Fruit fly (Drosophila melanogaster) whole organism, embryonic: ENCODE results near the gene CAH16.

ENCODE experiments used
- Atf6 ChIP-seq: fragments of 200-800 bp; sonication (Bioruptor generic); IDR thresholded peaks from 2 replicates; pipeline ENCODE4 v1.3.6; 2022; ENCODE audit warnings: missing biosample characterization, missing genetic modification characterization
- Bteb2 ChIP-seq: fragments of 200-800 bp; sonication (Bioruptor generic); optimal IDR thresholded peaks from 2 replicates; lab custom pipeline; 2016; ENCODE audit warnings: missing biosample characterization, missing genetic modification characterization
- CG10431 ChIP-seq: fragments of 200-800 bp; sonication (Bioruptor generic); optimal IDR thresholded peaks from 3 replicates; lab custom pipeline; 2018; ENCODE audit warnings: missing biosample characterization, mild to moderate bottlenecking, missing genetic modification characterization
- CG10462 ChIP-seq: fragments of 200-800 bp; sonication (Bioruptor generic); optimal IDR thresholded peaks from 2 replicates; lab custom pipeline; 2016; ENCODE audit warnings: missing biosample characterization, missing genetic modification characterization
- CG10565 ChIP-seq: fragments of 200-800 bp; sonication (Bioruptor generic); optimal IDR thresholded peaks from 3 replicates; lab custom pipeline; 2016; ENCODE audit warnings: missing biosample characterization, mild to moderate bottlenecking, missing genetic modification characterization
- CG11247 ChIP-seq: fragments of 200-800 bp; sonication (Bioruptor generic); IDR thresholded peaks from 2 replicates; pipeline ENCODE4 v1.3.6; 2022; ENCODE audit warnings: missing biosample characterization, missing genetic modification characterization
- CG13894 ChIP-seq: fragments of 200-800 bp; sonication (Bioruptor generic); optimal IDR thresholded peaks from 3 replicates; lab custom pipeline; 2018; ENCODE audit warnings: missing biosample characterization, mild to moderate bottlenecking, missing genetic modification characterization, moderate library complexity
- CG1647 ChIP-seq: fragments of 200-800 bp; sonication (Bioruptor generic); optimal IDR thresholded peaks from 3 replicates; lab custom pipeline; 2016; ENCODE audit warnings: missing biosample characterization, missing genetic modification characterization
- CG17186 ChIP-seq: fragments of 200-800 bp; sonication (Bioruptor generic); optimal IDR thresholded peaks from 3 replicates; lab custom pipeline; 2017; ENCODE audit warnings: missing biosample characterization, missing genetic modification reagents, missing genetic modification characterization
- CG17361 ChIP-seq: fragments of 200-800 bp; sonication (Bioruptor generic); IDR thresholded peaks from 3 replicates; pipeline ENCODE4 v1.3.6; 2022; ENCODE audit warnings: missing biosample characterization, missing genetic modification characterization
- CG18619 ChIP-seq: fragments of 200-800 bp; sonication (Bioruptor generic); optimal IDR thresholded peaks from 3 replicates; lab custom pipeline; 2017; ENCODE audit warnings: missing biosample characterization, mild to moderate bottlenecking, missing genetic modification characterization
- CG3065 ChIP-seq: fragments of 200-800 bp; sonication (Bioruptor generic); optimal IDR thresholded peaks from 2 replicates; lab custom pipeline; 2016; ENCODE audit warnings: missing biosample characterization, missing genetic modification characterization
- CG32772 ChIP-seq: fragments of 200-800 bp; sonication (Bioruptor generic); IDR thresholded peaks from 2 replicates; pipeline ENCODE4 v1.3.6; 2022; ENCODE audit warnings: missing biosample characterization, missing genetic modification characterization
- CG34376 ChIP-seq: fragments of 200-800 bp; sonication (Bioruptor generic); optimal IDR thresholded peaks from 2 replicates; lab custom pipeline; 2018; ENCODE audit warnings: missing biosample characterization, mild to moderate bottlenecking, missing genetic modification characterization
- CG4854 ChIP-seq: fragments of 200-800 bp; sonication (Bioruptor generic); optimal IDR thresholded peaks from 2 replicates; lab custom pipeline; 2016; ENCODE audit warnings: missing biosample characterization, missing genetic modification characterization, inconsistent platforms
- CG5180 ChIP-seq: fragments of 200-800 bp; sonication (Bioruptor generic); optimal IDR thresholded peaks from 3 replicates; lab custom pipeline; 2017; ENCODE audit warnings: missing biosample characterization, missing genetic modification characterization, mild to moderate bottlenecking, moderate library complexity, missing genetic modification reagents
- CG6272 ChIP-seq: fragments of 200-800 bp; sonication (Bioruptor generic); IDR thresholded peaks from 2 replicates; pipeline ENCODE4 v1.3.6; 2022; ENCODE audit warnings: missing biosample characterization, missing genetic modification characterization
- CG7839 ChIP-seq: fragments of 200-800 bp; sonication (Bioruptor generic); optimal IDR thresholded peaks from 3 replicates; lab custom pipeline; 2018; ENCODE audit warnings: missing biosample characterization, mild to moderate bottlenecking, missing genetic modification characterization, moderate library complexity
- CG8944 ChIP-seq: fragments of 200-800 bp; sonication (Bioruptor generic); optimal IDR thresholded peaks from 3 replicates; lab custom pipeline; 2016; ENCODE audit warnings: missing biosample characterization, missing genetic modification characterization
- CG9609 ChIP-seq: fragments of 200-800 bp; sonication (Bioruptor generic); optimal IDR thresholded peaks from 3 replicates; lab custom pipeline; 2016; ENCODE audit warnings: missing biosample characterization, missing genetic modification characterization
- CG9727 ChIP-seq: fragments of 200-800 bp; sonication (Bioruptor generic); optimal IDR thresholded peaks from 3 replicates; lab custom pipeline; 2017; ENCODE audit warnings: missing biosample characterization, mild to moderate bottlenecking, missing genetic modification characterization
- D19A ChIP-seq: fragments of 200-800 bp; optimal IDR thresholded peaks from 3 replicates; lab custom pipeline; 2019; ENCODE audit warnings: missing biosample characterization, mild to moderate bottlenecking, missing genetic modification characterization, moderate library complexity
- Dek ChIP-seq: fragments of 200-800 bp; sonication (Bioruptor generic); optimal IDR thresholded peaks from 3 replicates; lab custom pipeline; 2019; ENCODE audit warnings: missing biosample characterization, mild to moderate bottlenecking, missing genetic modification characterization, moderate library complexity
- H15 ChIP-seq: fragments of 200-800 bp; sonication (Bioruptor generic); IDR thresholded peaks from 3 replicates; pipeline ENCODE4 v1.3.6; 2022; ENCODE audit warnings: missing biosample characterization, missing genetic modification characterization
- Hsf ChIP-seq: fragments of 200-800 bp; sonication (Bioruptor generic); optimal IDR thresholded peaks from 3 replicates; lab custom pipeline; 2016; ENCODE audit warnings: missing biosample characterization, missing genetic modification characterization
- Lhr ChIP-seq: fragments of 200-800 bp; sonication (Bioruptor generic); optimal IDR thresholded peaks from 3 replicates; lab custom pipeline; 2017; ENCODE audit warnings: mild to moderate bottlenecking, missing biosample characterization, missing genetic modification reagents, missing genetic modification characterization
- Lim3 ChIP-seq: fragments of 200-800 bp; sonication (Bioruptor generic); IDR thresholded peaks from 2 replicates; pipeline ENCODE4 v1.3.6; 2022; ENCODE audit warnings: missing biosample characterization, missing genetic modification characterization
- MESR4 ChIP-seq: fragments of 200-800 bp; sonication (Bioruptor generic); optimal IDR thresholded peaks from 2 replicates; lab custom pipeline; 2018; ENCODE audit warnings: missing biosample characterization, mild to moderate bottlenecking, missing genetic modification characterization, moderate library complexity
- MTF-1 ChIP-seq: fragments of 200-800 bp; sonication (Bioruptor generic); optimal IDR thresholded peaks from 2 replicates; lab custom pipeline; 2018; ENCODE audit warnings: missing biosample characterization, mild to moderate bottlenecking, missing genetic modification characterization, borderline replicate concordance
- Myb ChIP-seq: fragments of 200-800 bp; sonication (Bioruptor generic); optimal IDR thresholded peaks from 2 replicates; lab custom pipeline; 2016; ENCODE audit warnings: missing biosample characterization, missing genetic modification characterization
- NC2β ChIP-seq: fragments of 200-800 bp; sonication (Bioruptor generic); optimal IDR thresholded peaks from 2 replicates; lab custom pipeline; 2016; ENCODE audit warnings: missing biosample characterization, missing genetic modification characterization
- Pdp1 ChIP-seq, 2 experiments: fragments of 200-800 bp; sonication (Bioruptor generic); optimal IDR thresholded peaks; 3 replicates each; lab custom pipeline; 2016; ENCODE audit warnings: missing biosample characterization in 2 of 2, missing genetic modification characterization in 2 of 2, mild to moderate bottlenecking in 1 of 2, moderate library complexity in 1 of 2
- Scr ChIP-seq: fragments of 200-800 bp; sonication (Bioruptor generic); IDR thresholded peaks from 2 replicates; pipeline ENCODE4 v1.3.6; 2022; ENCODE audit warnings: missing biosample characterization, missing genetic modification characterization; ENCODE audit not compliant: partially characterized antibody
- Spps ChIP-seq: fragments of 200-800 bp; sonication (Bioruptor generic); optimal IDR thresholded peaks from 2 replicates; lab custom pipeline; 2018; ENCODE audit warnings: missing biosample characterization, mild to moderate bottlenecking, missing genetic modification characterization
- Tbp ChIP-seq: fragments of >200 bp; optimal IDR thresholded peaks from 2 replicates; lab custom pipeline; 2018; ENCODE audit warnings: missing biosample characterization, missing genetic modification characterization
- al ChIP-seq: fragments of 200-800 bp; sonication (Bioruptor generic); IDR thresholded peaks from 2 replicates; pipeline ENCODE4 v1.3.6; 2022; ENCODE audit warnings: missing biosample characterization, missing genetic modification characterization
- cas ChIP-seq: fragments of 200-800 bp; sonication (Bioruptor generic); IDR thresholded peaks from 2 replicates; pipeline ENCODE4 v1.3.6; 2022; ENCODE audit warnings: missing biosample characterization, missing genetic modification characterization
- crc ChIP-seq: fragments of 200-800 bp; sonication (Bioruptor generic); optimal IDR thresholded peaks from 2 replicates; lab custom pipeline; 2016; ENCODE audit warnings: missing biosample characterization, missing genetic modification characterization
- dmrt99B ChIP-seq: fragments of 200-800 bp; sonication (Bioruptor generic); optimal IDR thresholded peaks from 2 replicates; lab custom pipeline; 2018; ENCODE audit warnings: missing biosample characterization, mild to moderate bottlenecking, missing genetic modification characterization, moderate library complexity
- gcm ChIP-seq: fragments of 200-800 bp; sonication (Bioruptor generic); optimal IDR thresholded peaks from 2 replicates; lab custom pipeline; 2019; ENCODE audit warnings: missing biosample characterization, mild to moderate bottlenecking, missing genetic modification characterization, moderate library complexity
- grau ChIP-seq: fragments of 200-800 bp; optimal IDR thresholded peaks from 3 replicates; lab custom pipeline; 2019; ENCODE audit warnings: missing biosample characterization, mild to moderate bottlenecking, missing genetic modification characterization, moderate library complexity
- hth ChIP-seq: fragments of >200 bp; optimal IDR thresholded peaks from 2 replicates; lab custom pipeline; 2017; ENCODE audit warnings: inconsistent platforms
- inv ChIP-seq: fragments of 200-800 bp; sonication (Bioruptor generic); IDR thresholded peaks from 2 replicates; pipeline ENCODE4 v1.3.6; 2022; ENCODE audit warnings: missing biosample characterization, missing genetic modification characterization; ENCODE audit not compliant: partially characterized antibody
- lola ChIP-seq, 3 experiments: fragments of >200 bp in 2 of 3; fragments of 200-800 bp in 1 of 3; sonication (Bioruptor generic) in 1 of 3; optimal IDR thresholded peaks; 2 replicates each; lab custom pipeline; 2017 to 2019; ENCODE audit warnings: missing biosample characterization in 3 of 3, missing genetic modification characterization in 3 of 3, mild to moderate bottlenecking in 1 of 3, moderate library complexity in 1 of 3
- nau ChIP-seq: fragments of 200-800 bp; sonication (Bioruptor generic); optimal IDR thresholded peaks from 3 replicates; lab custom pipeline; 2017; ENCODE audit warnings: missing biosample characterization, mild to moderate bottlenecking, missing genetic modification characterization, missing genetic modification reagents
- odd ChIP-seq: fragments of 200-800 bp; sonication (Bioruptor generic); optimal IDR thresholded peaks from 2 replicates; lab custom pipeline; 2017; ENCODE audit warnings: missing biosample characterization, mild to moderate bottlenecking, missing genetic modification characterization
- tin ChIP-seq: fragments of 200-800 bp; sonication (Bioruptor generic); optimal IDR thresholded peaks from 3 replicates; lab custom pipeline; 2016; ENCODE audit warnings: missing biosample characterization, missing genetic modification characterization
- tna ChIP-seq: fragments of 200-800 bp; sonication (Bioruptor generic); IDR thresholded peaks from 2 replicates; pipeline ENCODE4 v1.3.6; 2022; ENCODE audit warnings: missing biosample characterization, missing genetic modification characterization; ENCODE audit not compliant: partially characterized antibody
- zfh2 ChIP-seq: fragments of 200-800 bp; sonication (Bioruptor generic); optimal IDR thresholded peaks from 2 replicates; lab custom pipeline; 2016; ENCODE audit warnings: missing biosample characterization, missing genetic modification characterization

CAH16 gene

DNA sequence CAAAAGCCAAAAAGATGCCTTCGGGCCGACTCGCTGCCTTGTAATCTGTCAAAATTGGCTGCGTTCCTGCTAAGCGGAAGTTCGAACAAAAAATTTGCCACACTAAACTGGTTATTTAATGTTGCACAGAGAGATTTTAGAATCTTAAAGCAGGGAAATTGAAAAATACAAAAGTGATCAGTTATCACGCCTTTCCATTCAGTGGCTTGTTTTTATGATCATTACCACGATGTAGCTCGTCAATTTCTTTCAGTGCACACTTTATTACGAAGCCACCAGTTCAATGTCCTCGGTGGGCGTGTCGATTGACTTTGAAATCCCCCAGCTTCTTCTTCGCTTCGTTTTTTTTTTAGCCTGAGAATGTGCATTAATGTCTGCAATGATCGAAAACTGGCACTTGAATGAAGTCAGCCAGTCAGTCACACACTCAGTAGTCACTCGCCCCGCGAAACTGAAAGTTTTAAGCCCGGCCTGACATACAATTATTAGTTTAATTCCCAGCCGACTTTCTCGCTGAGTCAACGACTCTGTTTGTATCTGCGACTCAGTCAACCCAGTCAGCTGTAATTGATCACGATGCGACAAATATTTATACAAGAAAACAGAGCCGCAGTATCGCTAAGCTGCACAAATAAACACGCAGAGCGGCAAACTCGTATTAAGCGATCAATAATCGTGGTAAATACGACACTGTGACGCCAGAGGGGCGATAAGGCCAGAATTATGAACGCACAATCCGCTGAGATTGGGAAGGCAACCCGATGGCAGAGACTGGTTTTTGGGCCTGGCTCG is 49.0 kb downstream of the CAH16 start (continued):
- TF ChIP-seq CG32772 (GFP tag; lab: Robert Waterston, UW), result no peak
- no peak for TF ChIP-seq Pdp1 (GFP tag; optimal IDR thresholded peaks at IDR 0.05; lab: Kevin White, UChicago)
- no peak for TF ChIP-seq CG9609
- TF ChIP-seq CG1647 (GFP tag; lab: Kevin White, UChicago), result no peak
- no peak for TF ChIP-seq Myb (GFP tag; lab: Kevin White, UChicago)
- TF ChIP-seq Hsf (GFP tag; lab: Kevin White, UChicago), result no peak
- TF ChIP-seq Dek (tag; lab: Kevin White, UChicago), result no peak
- TF ChIP-seq Lhr (GFP tag; lab: Kevin White, UChicago), result peak; percentile 9
- TF ChIP-seq Scr (GFP tag; lab: Robert Waterston, UW), result no peak
- peak; percentile 0 for TF ChIP-seq CG9727
- no peak for TF ChIP-seq CG34376
- TF ChIP-seq nau (GFP tag; lab: Kevin White, UChicago), result peak; percentile 67
- 0 out of 3 replicates have a peak, but pooled peaks have one; percentile 43 for TF ChIP-seq CG17361 (GFP tag; lab: Robert Waterston, UW)
- peak; percentile 15 for TF ChIP-seq CG18619
- TF ChIP-seq al, result no peak
- TF ChIP-seq gcm (GFP tag; lab: Kevin White, UChicago), result peak; percentile 18
- no peak for TF ChIP-seq cas
- no peak for TF ChIP-seq hth (lab: Kevin White, UChicago)
- no peak for TF ChIP-seq Lim3 (GFP tag; lab: Robert Waterston, UW)
- TF ChIP-seq CG6272 (GFP tag; lab: Robert Waterston, UW), result no peak
- peak; percentile 68 for TF ChIP-seq MTF-1 (GFP tag; lab: Kevin White, UChicago)
- TF ChIP-seq odd (GFP tag; lab: Kevin White, UChicago), result peak; percentile 53
- no peak for TF ChIP-seq grau (tag; lab: Kevin White, UChicago)
- no peak for TF ChIP-seq Bteb2 (GFP tag; lab: Kevin White, UChicago)
- no peak for TF ChIP-seq CG10565 (GFP tag; lab: Kevin White, UChicago)
- TF ChIP-seq Atf6 (GFP tag; lab: Robert Waterston, UW), result no peak
- no peak for TF ChIP-seq CG3065
- no peak for TF ChIP-seq CG17186 (GFP tag; lab: Kevin White, UChicago)
- TF ChIP-seq CG7839 (tag; lab: Kevin White, UChicago), result no peak
- no peak for TF ChIP-seq zfh2 (GFP tag; lab: Kevin White, UChicago)
- peak in 1 of 3 experiments; percentile 45 for TF ChIP-seq lola (GFP tag; optimal IDR thresholded peaks at IDR 0.05; lab: Kevin White, UChicago)
- no peak for TF ChIP-seq D19A (tag; lab: Kevin White, UChicago)
- no peak for TF ChIP-seq CG13894 (tag; lab: Kevin White, UChicago)
- TF ChIP-seq crc (GFP tag; lab: Kevin White, UChicago), result no peak
- no peak for TF ChIP-seq Spps (tag; lab: Kevin White, UChicago)
- peak; percentile 54 for TF ChIP-seq dmrt99B (tag; lab: Kevin White, UChicago)
- no peak for TF ChIP-seq CG5180 (GFP tag; lab: Kevin White, UChicago)
- TF ChIP-seq H15 (GFP tag; lab: Robert Waterston, UW), result no peak
- TF ChIP-seq CG4854 (GFP tag; lab: Kevin White, UChicago), result no peak
- peak; percentile 29 for TF ChIP-seq CG10431 (GFP tag; lab: Kevin White, UChicago)
- peak; percentile 29 for TF ChIP-seq CG8944 (GFP tag; lab: Kevin White, UChicago)
- no peak for TF ChIP-seq CG11247 (GFP tag; lab: Robert Waterston, UW)
- peak; percentile 15 for TF ChIP-seq tin
- no peak for TF ChIP-seq CG10462 (GFP tag; lab: Kevin White, UChicago)
- no peak for TF ChIP-seq MESR4 (GFP tag; lab: Kevin White, UChicago)
- no peak for TF ChIP-seq tna
- TF ChIP-seq Tbp (GFP tag; lab: Kevin White, UChicago), result no peak
- no peak for TF ChIP-seq inv
- TF ChIP-seq NC2β (GFP tag; lab: Kevin White, UChicago), result no peak
- TF ChIP-seq, all 482 proteins: peak for 115
